Worm (Caenorhabditis elegans) whole organism, L1 larva: ENCODE results near the gene msp-36.
A peak's percentile ranks its signal among the peaks of the same experiment; 100 is the strongest.

Experiments used
- Y116A8C.19 ChIP-seq: sonication (generic microtip); optimal IDR thresholded peaks from 2 replicates; lab custom pipeline; 2016; ENCODE audit warnings: missing compliant biosample characterization, missing genetic modification characterization, borderline replicate concordance
- aly-2 ChIP-seq: fragments of 150-350 bp; optimal IDR thresholded peaks from 2 replicates; lab custom pipeline; 2014; ENCODE audit warnings: missing biosample characterization, missing genetic modification characterization
- ceh-82 ChIP-seq, 3 experiments: fragments of 150-350 bp in 1 of 3; sonication (generic microtip) in 2 of 3; optimal IDR thresholded peaks; 2 replicates each; lab custom pipeline; 2014 to 2017; ENCODE audit warnings: missing biosample characterization in 3 of 3, missing genetic modification characterization in 3 of 3
- ceh-88 ChIP-seq: fragments of 200-800 bp; sonication (Bioruptor generic); IDR thresholded peaks from 2 replicates; pipeline ENCODE4 v1.3.6; 2022; ENCODE audit warnings: missing genetic modification characterization, missing compliant biosample characterization
- ceh-90 ChIP-seq: sonication (generic microtip); optimal IDR thresholded peaks from 2 replicates; lab custom pipeline; 2016; ENCODE audit warnings: missing genetic modification characterization, missing compliant biosample characterization
- dsc-1 ChIP-seq: sonication (generic microtip); optimal IDR thresholded peaks from 2 replicates; lab custom pipeline; 2016; ENCODE audit warnings: mild to moderate bottlenecking, missing genetic modification characterization, missing compliant biosample characterization
- efl-1 ChIP-seq, 4 experiments: fragments of 150-350 bp; optimal IDR thresholded peaks in 3 of 4; peaks in 1 of 4; 1 replicate in 1 of 4; 2 replicates in 3 of 4; lab custom pipeline; 2014; ENCODE audit warnings: missing biosample characterization in 2 of 4, missing genetic modification characterization in 2 of 4, missing genetic modification reagents in 2 of 4
- elt-2 ChIP-seq: sonication (generic microtip); optimal IDR thresholded peaks from 2 replicates; lab custom pipeline; 2016; ENCODE audit warnings: missing genetic modification characterization, mild to moderate bottlenecking, inconsistent platforms, missing compliant biosample characterization, missing genetic modification reagents
- fkh-10 ChIP-seq: sonication (generic microtip); optimal IDR thresholded peaks from 2 replicates; lab custom pipeline; 2017; ENCODE audit warnings: missing biosample characterization, missing genetic modification reagents, missing genetic modification characterization
- fkh-8 ChIP-seq: sonication (generic microtip); optimal IDR thresholded peaks from 2 replicates; lab custom pipeline; 2016; ENCODE audit warnings: mild to moderate bottlenecking, missing genetic modification characterization, missing compliant biosample characterization
- grh-1 ChIP-seq: fragments of 200-800 bp; sonication (Bioruptor generic); IDR thresholded peaks from 2 replicates; pipeline ENCODE4 v1.3.6; 2022; ENCODE audit warnings: missing genetic modification reagents, missing genetic modification characterization, missing compliant biosample characterization
- hpl-2 ChIP-seq: fragments of 150-350 bp; optimal IDR thresholded peaks from 2 replicates; lab custom pipeline; 2014; ENCODE audit warnings: missing biosample characterization, missing genetic modification reagents, missing genetic modification characterization
- isw-1 ChIP-seq: fragments of 200-800 bp; sonication (Bioruptor generic); IDR thresholded peaks from 2 replicates; pipeline ENCODE4 v1.3.6; 2022; ENCODE audit warnings: missing genetic modification characterization, missing compliant biosample characterization
- jun-1 ChIP-seq: fragments of 150-350 bp; optimal IDR thresholded peaks from 2 replicates; lab custom pipeline; 2014; ENCODE audit warnings: missing biosample characterization, missing genetic modification reagents, missing genetic modification characterization
- lin-13 ChIP-seq: fragments of 150-350 bp; optimal IDR thresholded peaks from 2 replicates; lab custom pipeline; 2014; ENCODE audit warnings: missing biosample characterization, missing genetic modification reagents, missing genetic modification characterization
- lin-14 ChIP-seq: fragments of 200-800 bp; sonication (Bioruptor generic); optimal IDR thresholded peaks from 2 replicates; lab custom pipeline; 2018; ENCODE audit warnings: mild to moderate bottlenecking, missing genetic modification characterization, moderate library complexity, missing compliant biosample characterization
- lin-39 ChIP-seq: fragments of 150-350 bp; optimal IDR thresholded peaks from 2 replicates; lab custom pipeline; 2014; ENCODE audit warnings: missing biosample characterization, missing genetic modification reagents, missing genetic modification characterization
- lir-3 ChIP-seq: sonication (generic microtip); optimal IDR thresholded peaks from 2 replicates; lab custom pipeline; 2016; ENCODE audit warnings: mild to moderate bottlenecking, missing genetic modification characterization, moderate library complexity, missing compliant biosample characterization; ENCODE audit not compliant: poor library complexity
- lsy-2 ChIP-seq, 2 experiments: fragments of 150-350 bp; optimal IDR thresholded peaks; 2 replicates each; lab custom pipeline; 2014; ENCODE audit warnings: missing biosample characterization in 2 of 2, missing genetic modification characterization in 2 of 2
- mab-9 ChIP-seq: fragments of 200-800 bp; sonication (Bioruptor generic); IDR thresholded peaks from 2 replicates; pipeline ENCODE4 v1.3.6; 2022; ENCODE audit warnings: missing genetic modification reagents, missing genetic modification characterization, missing compliant biosample characterization
- nhr-11 ChIP-seq: fragments of 150-350 bp; optimal IDR thresholded peaks from 2 replicates; lab custom pipeline; 2014; ENCODE audit warnings: missing biosample characterization, missing genetic modification characterization
- nhr-77 ChIP-seq: fragments of 150-350 bp; optimal IDR thresholded peaks from 2 replicates; lab custom pipeline; 2014; ENCODE audit warnings: missing biosample characterization, missing genetic modification characterization
- nhr-90 ChIP-seq: sonication (generic microtip); optimal IDR thresholded peaks from 2 replicates; lab custom pipeline; 2016; ENCODE audit warnings: mild to moderate bottlenecking, missing genetic modification characterization, missing compliant biosample characterization; ENCODE audit not compliant: poor library complexity
- pax-3 ChIP-seq: fragments of 200-800 bp; sonication (Bioruptor generic); optimal IDR thresholded peaks from 2 replicates; lab custom pipeline; 2018; ENCODE audit warnings: mild to moderate bottlenecking, missing genetic modification characterization, moderate library complexity, missing compliant biosample characterization
- rnt-1 ChIP-seq: sonication (generic microtip); optimal IDR thresholded peaks from 2 replicates; lab custom pipeline; 2016; ENCODE audit warnings: mild to moderate bottlenecking, missing genetic modification characterization, moderate library complexity, missing compliant biosample characterization
- sup-37 ChIP-seq: fragments of 200-800 bp; sonication (Bioruptor generic); optimal IDR thresholded peaks from 2 replicates; lab custom pipeline; 2018; ENCODE audit warnings: mild to moderate bottlenecking, missing genetic modification characterization, missing compliant biosample characterization
- unc-130 ChIP-seq: fragments of 150-350 bp; optimal IDR thresholded peaks from 2 replicates; lab custom pipeline; 2017; ENCODE audit warnings: missing biosample characterization, missing genetic modification characterization, inconsistent platforms
- unc-86 ChIP-seq: sonication (generic microtip); optimal IDR thresholded peaks from 2 replicates; lab custom pipeline; 2016; ENCODE audit warnings: missing genetic modification characterization, missing compliant biosample characterization
- unc-98 ChIP-seq: fragments of 200-800 bp; sonication (Bioruptor generic); IDR thresholded peaks from 2 replicates; pipeline ENCODE4 v1.3.6; 2022; ENCODE audit warnings: missing genetic modification characterization, missing compliant biosample characterization
- vab-15 ChIP-seq: sonication (generic microtip); optimal IDR thresholded peaks from 2 replicates; lab custom pipeline; 2017; ENCODE audit warnings: missing genotype, mild to moderate bottlenecking, missing genetic modification characterization, missing compliant biosample characterization
- ztf-4 ChIP-seq: fragments of 150-350 bp; optimal IDR thresholded peaks from 2 replicates; lab custom pipeline; 2014; ENCODE audit warnings: missing biosample characterization, missing genetic modification characterization

The msp-36 gene

ce11 chrIV:10062728-10063127, 32.5 kb upstream of the msp-36 start, which contains the start of gene ipla-7 (continued):
- TF ChIP-seq ceh-82 (tag; optimal IDR thresholded peaks at IDR 0.05; lab: Kevin White, UChicago) (peak in 1 of 3 experiments; percentile 56), aly-2 (tag; lab: Kevin White, UChicago) (no peak), unc-130 (no peak)

- TF ChIP-seq dsc-1 (tag; lab: Kevin White, UChicago) (peak; percentile 82), nhr-90 (no peak), ceh-88 (GFP tag; lab: Robert Waterston, UW) (no peak), lir-3 (no peak), unc-130 (no peak), nhr-77 (tag; lab: Kevin White, UChicago) (no peak), jun-1 (tag; lab: Kevin White, UChicago) (no peak), lin-13 (GFP tag; lab: Kevin White, UChicago) (no peak), fkh-8 (tag; lab: Kevin White, UChicago) (no peak), efl-1 (optimal IDR thresholded peaks at IDR 0.05; lab: Kevin White, UChicago) (no peak), efl-1 (GFP tag; optimal IDR thresholded peaks at IDR 0.05 in 1 of 2; lab: Kevin White, UChicago) (peak in 1 of 2 experiments; percentile 68)
Observed at ce11 chrIV:10063941-10064340, 31.3 kb upstream of the msp-36 start.

DNA sequence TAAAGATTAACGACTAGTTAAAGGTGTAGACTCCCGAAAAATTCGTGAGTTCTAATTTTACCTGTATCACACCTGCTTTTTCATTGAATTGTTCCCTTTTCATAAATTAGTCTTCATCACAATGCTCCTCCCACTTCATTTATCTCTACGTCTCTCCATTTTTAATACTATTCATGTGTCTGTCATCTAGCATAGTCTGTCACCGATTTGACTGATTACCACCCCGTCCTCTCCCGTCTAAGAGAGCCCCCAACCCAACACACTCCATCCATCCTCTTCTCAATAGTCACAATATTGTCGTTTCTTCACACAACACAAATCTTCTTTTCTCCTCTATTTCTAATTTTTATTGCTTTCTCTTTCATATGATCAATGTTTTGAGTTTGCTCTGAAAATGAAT, 30.1 kb upstream of the msp-36 start:
- TF ChIP-seq lin-14 (GFP tag; lab: Kevin White, UChicago) (peak; percentile 52), rnt-1 (tag; lab: Kevin White, UChicago) (no peak), lin-39 (tag; lab: Kevin White, UChicago) (peak; percentile 62)

- no peak for TF ChIP-seq unc-86 (tag; lab: Kevin White, UChicago)
- peak; percentile 22 for TF ChIP-seq elt-2
Observed at ce11 chrIV:10066456-10066855, 28.8 kb upstream of the msp-36 start.

ce11 chrIV:10067541-10067940, 27.7 kb upstream of the msp-36 start, which contains the start of gene cwn-2:
TSS of gene cwn-2 (plus strand) at chrIV:10067816.
- TF ChIP-seq nhr-77 (tag; lab: Kevin White, UChicago) (no peak), isw-1 (GFP tag; lab: Robert Waterston, UW) (no peak), lir-3 (no peak), nhr-11 (no peak), fkh-10 (GFP tag; lab: Kevin White, UChicago) (peak; percentile 86), efl-1 (optimal IDR thresholded peaks at IDR 0.05; lab: Kevin White, UChicago) (no peak), efl-1 (GFP tag; optimal IDR thresholded peaks at IDR 0.05 in 1 of 2; lab: Kevin White, UChicago) (peak in 1 of 2 experiments; percentile 91), vab-15 (tag; lab: Kevin White, UChicago) (no peak), unc-86 (tag; lab: Kevin White, UChicago) (no peak)

- TF ChIP-seq pax-3 (tag; lab: Kevin White, UChicago) = no peak
- TF ChIP-seq unc-98 = no peak
- TF ChIP-seq hpl-2 (GFP tag; lab: Kevin White, UChicago) = no peak
- no peak for TF ChIP-seq sup-37 (GFP tag; lab: Kevin White, UChicago)
- no peak for TF ChIP-seq mab-9 (GFP tag; lab: Robert Waterston, UW)
- no peak for TF ChIP-seq ceh-90 (tag; lab: Kevin White, UChicago)
- no peak for TF ChIP-seq grh-1 (GFP tag; lab: Robert Waterston, UW)
- no peak for TF ChIP-seq efl-1 (optimal IDR thresholded peaks at IDR 0.05; lab: Kevin White, UChicago)
- no peak for TF ChIP-seq efl-1 (GFP tag; optimal IDR thresholded peaks at IDR 0.05 in 1 of 2; lab: Kevin White, UChicago)
Observed at ce11 chrIV:10068266-10068665, 27.0 kb upstream of the msp-36 start.

ce11 chrIV:10072527-10072926, 22.7 kb upstream of the msp-36 start, which contains the start of gene W01B6.3:
TSS of gene W01B6.3 (minus strand) at chrIV:10072627.
- no peak for TF ChIP-seq Y116A8C.19 (tag; lab: Kevin White, UChicago)
- TF ChIP-seq ztf-4 (tag; lab: Kevin White, UChicago) = no peak
- TF ChIP-seq unc-98 = no peak
- no peak for TF ChIP-seq isw-1 (GFP tag; lab: Robert Waterston, UW)
- TF ChIP-seq lsy-2 (tag; optimal IDR thresholded peaks at IDR 0.05; lab: Kevin White, UChicago) = no peak
